Fruit fly (Drosophila melanogaster) whole organism, embryonic: ENCODE data around the gene Pnn.
A peak's percentile ranks its signal among the peaks of the same experiment; 100 is the strongest.

Experiments used
- Bdp1 ChIP-seq: fragments of 200-800 bp; sonication (Bioruptor generic); optimal IDR thresholded peaks from 3 replicates; lab custom pipeline; 2016; ENCODE audit warnings: missing biosample characterization, missing genetic modification characterization
- CG10147 ChIP-seq: fragments of 200-800 bp; sonication (Bioruptor generic); optimal IDR thresholded peaks from 2 replicates; lab custom pipeline; 2019; ENCODE audit warnings: missing biosample characterization, mild to moderate bottlenecking, missing genetic modification characterization, moderate library complexity
- CG11085 ChIP-seq: fragments of 200-800 bp; sonication (Bioruptor generic); IDR thresholded peaks from 2 replicates; pipeline ENCODE4 v1.3.6; 2022; ENCODE audit warnings: missing biosample characterization, missing genetic modification characterization
- CG12155 ChIP-seq: fragments of 200-800 bp; sonication (Bioruptor generic); optimal IDR thresholded peaks from 3 replicates; lab custom pipeline; 2016; ENCODE audit warnings: missing biosample characterization, missing genetic modification characterization
- CG12391 ChIP-seq: fragments of 200-800 bp; sonication (Bioruptor generic); optimal IDR thresholded peaks from 3 replicates; lab custom pipeline; 2018; ENCODE audit warnings: missing biosample characterization, mild to moderate bottlenecking, missing genetic modification characterization, moderate library complexity
- CG13296 ChIP-seq: fragments of 200-800 bp; sonication (Bioruptor generic); optimal IDR thresholded peaks from 3 replicates; lab custom pipeline; 2018; ENCODE audit warnings: missing biosample characterization, mild to moderate bottlenecking, missing genetic modification characterization
- CG14014 ChIP-seq: fragments of 200-800 bp; sonication (Bioruptor generic); IDR thresholded peaks from 2 replicates; pipeline ENCODE4 v1.3.6; 2022; ENCODE audit warnings: missing biosample characterization, missing genetic modification characterization
- CG14050 ChIP-seq: fragments of 200-800 bp; sonication (Bioruptor generic); IDR thresholded peaks from 3 replicates; pipeline ENCODE4 v1.3.6; 2022; ENCODE audit warnings: missing biosample characterization, missing genetic modification characterization
- CG1529 ChIP-seq: fragments of 200-800 bp; sonication (Bioruptor generic); optimal IDR thresholded peaks from 3 replicates; lab custom pipeline; 2018; ENCODE audit warnings: missing biosample characterization, missing genetic modification characterization
- CG16779 ChIP-seq: fragments of 200-800 bp; sonication (Bioruptor generic); IDR thresholded peaks from 2 replicates; pipeline ENCODE4 v1.3.6; 2022; ENCODE audit warnings: missing biosample characterization, missing genetic modification characterization
- CG16813 ChIP-seq: fragments of 200-800 bp; sonication (Bioruptor generic); IDR thresholded peaks from 3 replicates; pipeline ENCODE4 v1.3.6; 2022; ENCODE audit warnings: missing biosample characterization, missing genetic modification characterization; ENCODE audit not compliant: partially characterized antibody
- CG17385 ChIP-seq: fragments of 200-800 bp; sonication (Bioruptor generic); optimal IDR thresholded peaks from 3 replicates; lab custom pipeline; 2018; ENCODE audit warnings: missing biosample characterization, mild to moderate bottlenecking, missing genetic modification characterization
- CG18011 ChIP-seq: fragments of 200-800 bp; sonication (Bioruptor generic); optimal IDR thresholded peaks from 2 replicates; lab custom pipeline; 2017; ENCODE audit warnings: missing biosample characterization, missing genetic modification characterization, mild to moderate bottlenecking, moderate library complexity, missing genotype
- CG2712 ChIP-seq: fragments of 200-800 bp; optimal IDR thresholded peaks from 3 replicates; lab custom pipeline; 2019; ENCODE audit warnings: missing biosample characterization, mild to moderate bottlenecking, missing genetic modification characterization, moderate library complexity
- CG30403 ChIP-seq: fragments of 200-800 bp; sonication (Bioruptor generic); optimal IDR thresholded peaks from 3 replicates; lab custom pipeline; 2016; ENCODE audit warnings: missing biosample characterization, missing genetic modification characterization
- CG3163 ChIP-seq: fragments of 200-800 bp; sonication (Bioruptor generic); optimal IDR thresholded peaks from 3 replicates; lab custom pipeline; 2016; ENCODE audit warnings: missing biosample characterization, missing genetic modification characterization
- CG32767 ChIP-seq: fragments of 200-800 bp; sonication (Bioruptor generic); IDR thresholded peaks from 2 replicates; pipeline ENCODE4 v1.3.6; 2022; ENCODE audit warnings: missing biosample characterization, missing genetic modification characterization
- CG4424 ChIP-seq: fragments of 200-800 bp; sonication (Bioruptor generic); optimal IDR thresholded peaks from 3 replicates; lab custom pipeline; 2016; ENCODE audit warnings: missing biosample characterization, missing genetic modification characterization
- CG4617 ChIP-seq: fragments of 200-800 bp; sonication (Bioruptor generic); optimal IDR thresholded peaks from 3 replicates; lab custom pipeline; 2016; ENCODE audit warnings: missing biosample characterization, missing genetic modification characterization, borderline replicate concordance
- CG7357 ChIP-seq: fragments of 200-800 bp; sonication (Bioruptor generic); IDR thresholded peaks from 3 replicates; pipeline ENCODE4 v1.3.6; 2022; ENCODE audit warnings: missing biosample characterization, missing genetic modification characterization
- CG9797 ChIP-seq: fragments of 200-800 bp; sonication (Bioruptor generic); optimal IDR thresholded peaks from 3 replicates; lab custom pipeline; 2018; ENCODE audit warnings: missing biosample characterization, mild to moderate bottlenecking, missing genetic modification characterization
- CHES-1-like ChIP-seq: fragments of 200-800 bp; sonication (Bioruptor generic); optimal IDR thresholded peaks from 2 replicates; lab custom pipeline; 2016; ENCODE audit warnings: missing biosample characterization, missing genetic modification characterization
- Dfd ChIP-seq, 2 experiments: fragments of >200 bp; optimal IDR thresholded peaks; 2 replicates each; lab custom pipeline; 2017; ENCODE audit warnings: missing biosample characterization in 2 of 2, missing genetic modification characterization in 2 of 2
- Fer1 ChIP-seq: fragments of 200-800 bp; sonication (Bioruptor generic); optimal IDR thresholded peaks from 2 replicates; lab custom pipeline; 2017; ENCODE audit warnings: missing biosample characterization, mild to moderate bottlenecking, missing genetic modification characterization
- MESR4 ChIP-seq: fragments of 200-800 bp; sonication (Bioruptor generic); optimal IDR thresholded peaks from 2 replicates; lab custom pipeline; 2018; ENCODE audit warnings: missing biosample characterization, mild to moderate bottlenecking, missing genetic modification characterization, moderate library complexity
- Mad ChIP-seq: fragments of 200-800 bp; sonication (Bioruptor generic); optimal IDR thresholded peaks from 2 replicates; lab custom pipeline; 2016; ENCODE audit warnings: missing biosample characterization, missing genetic modification characterization
- Scr ChIP-seq: fragments of 200-800 bp; sonication (Bioruptor generic); IDR thresholded peaks from 2 replicates; pipeline ENCODE4 v1.3.6; 2022; ENCODE audit warnings: missing biosample characterization, missing genetic modification characterization; ENCODE audit not compliant: partially characterized antibody
- TFAM ChIP-seq: fragments of 200-800 bp; sonication (Bioruptor generic); optimal IDR thresholded peaks from 2 replicates; lab custom pipeline; 2017; ENCODE audit warnings: missing biosample characterization, missing genetic modification characterization, inconsistent platforms
- Taf1 ChIP-seq: fragments of 200-800 bp; sonication (Bioruptor generic); IDR thresholded peaks from 2 replicates; pipeline ENCODE4 v1.3.6; 2022; ENCODE audit warnings: missing biosample characterization, missing genetic modification characterization
- Tbp ChIP-seq: fragments of >200 bp; optimal IDR thresholded peaks from 2 replicates; lab custom pipeline; 2018; ENCODE audit warnings: missing biosample characterization, missing genetic modification characterization
- Xbp1 ChIP-seq: fragments of 200-800 bp; sonication (Bioruptor generic); optimal IDR thresholded peaks from 3 replicates; lab custom pipeline; 2016; ENCODE audit warnings: missing biosample characterization, mild to moderate bottlenecking, missing genetic modification characterization
- YL-1 ChIP-seq: fragments of 200-800 bp; sonication (Bioruptor generic); optimal IDR thresholded peaks from 3 replicates; lab custom pipeline; 2017; ENCODE audit warnings: missing biosample characterization, mild to moderate bottlenecking, missing genetic modification characterization
- chinmo ChIP-seq: fragments of 200-800 bp; sonication (Bioruptor generic); IDR thresholded peaks from 4 replicates; pipeline ENCODE4 v1.3.6; 2022; ENCODE audit warnings: missing biosample characterization, missing genetic modification characterization; ENCODE audit not compliant: partially characterized antibody
- eve ChIP-seq, 2 experiments: fragments of >200 bp; optimal IDR thresholded peaks; 2 replicates each; lab custom pipeline; 2017; ENCODE audit warnings: missing biosample characterization in 2 of 2, missing genetic modification characterization in 2 of 2
- fd64A ChIP-seq: fragments of 200-800 bp; sonication (Bioruptor generic); optimal IDR thresholded peaks from 3 replicates; lab custom pipeline; 2018; ENCODE audit warnings: missing biosample characterization, mild to moderate bottlenecking, missing genetic modification characterization
- gfzf ChIP-seq: fragments of 200-800 bp; sonication (Bioruptor generic); optimal IDR thresholded peaks from 2 replicates; lab custom pipeline; 2016; ENCODE audit warnings: missing biosample characterization, mild to moderate bottlenecking, missing genetic modification characterization, moderate library complexity
- jumu ChIP-seq: fragments of 200-800 bp; sonication (Bioruptor generic); optimal IDR thresholded peaks from 3 replicates; lab custom pipeline; 2016; ENCODE audit warnings: missing biosample characterization, missing genetic modification characterization
- luna ChIP-seq: fragments of 200-800 bp; sonication (Bioruptor generic); optimal IDR thresholded peaks from 2 replicates; lab custom pipeline; 2016; ENCODE audit warnings: missing biosample characterization, missing genetic modification characterization
- maf-S ChIP-seq: fragments of 200-800 bp; sonication (Bioruptor generic); optimal IDR thresholded peaks from 2 replicates; lab custom pipeline; 2016; ENCODE audit warnings: missing biosample characterization, missing genetic modification characterization
- nom ChIP-seq: fragments of 200-800 bp; sonication (Bioruptor generic); optimal IDR thresholded peaks from 2 replicates; lab custom pipeline; 2017; ENCODE audit warnings: missing biosample characterization, missing genetic modification characterization, mild to moderate bottlenecking, moderate library complexity, missing genetic modification reagents
- pb ChIP-seq: fragments of 200-800 bp; sonication (Bioruptor generic); optimal IDR thresholded peaks from 3 replicates; lab custom pipeline; 2016; ENCODE audit warnings: missing biosample characterization, missing genetic modification characterization
- pum ChIP-seq: fragments of 200-800 bp; sonication (Bioruptor generic); optimal IDR thresholded peaks from 2 replicates; lab custom pipeline; 2016; ENCODE audit warnings: missing biosample characterization, missing genetic modification characterization
- pzg ChIP-seq: fragments of 200-800 bp; sonication (Bioruptor generic); optimal IDR thresholded peaks from 3 replicates; lab custom pipeline; 2018; ENCODE audit warnings: missing biosample characterization, mild to moderate bottlenecking, missing genetic modification characterization, moderate library complexity
- sens ChIP-seq: fragments of 200-800 bp; sonication (Bioruptor generic); peaks from one replicate; lab custom pipeline; 2016; ENCODE audit warnings: missing biosample characterization, missing genetic modification characterization
- sens-2 ChIP-seq: fragments of 200-800 bp; sonication (Bioruptor generic); IDR thresholded peaks from 2 replicates; pipeline ENCODE4 v1.3.6; 2022; ENCODE audit warnings: missing biosample characterization, missing genetic modification characterization
- stwl ChIP-seq: fragments of 200-800 bp; sonication (Bioruptor generic); optimal IDR thresholded peaks from 3 replicates; lab custom pipeline; 2018; ENCODE audit warnings: missing biosample characterization, mild to moderate bottlenecking, missing genetic modification characterization, moderate library complexity
- trem ChIP-seq: fragments of 200-800 bp; optimal IDR thresholded peaks from 3 replicates; lab custom pipeline; 2019; ENCODE audit warnings: missing biosample characterization, mild to moderate bottlenecking, missing genetic modification characterization, moderate library complexity
- wek ChIP-seq: fragments of 200-800 bp; sonication (Bioruptor generic); optimal IDR thresholded peaks from 3 replicates; lab custom pipeline; 2018; ENCODE audit warnings: missing biosample characterization, mild to moderate bottlenecking, missing genetic modification characterization, moderate library complexity
- zen ChIP-seq: fragments of 200-800 bp; sonication (Bioruptor generic); optimal IDR thresholded peaks from 3 replicates; lab custom pipeline; 2018; ENCODE audit warnings: missing biosample characterization, mild to moderate bottlenecking, missing genetic modification characterization, moderate library complexity

Gene Pnn

DNA sequence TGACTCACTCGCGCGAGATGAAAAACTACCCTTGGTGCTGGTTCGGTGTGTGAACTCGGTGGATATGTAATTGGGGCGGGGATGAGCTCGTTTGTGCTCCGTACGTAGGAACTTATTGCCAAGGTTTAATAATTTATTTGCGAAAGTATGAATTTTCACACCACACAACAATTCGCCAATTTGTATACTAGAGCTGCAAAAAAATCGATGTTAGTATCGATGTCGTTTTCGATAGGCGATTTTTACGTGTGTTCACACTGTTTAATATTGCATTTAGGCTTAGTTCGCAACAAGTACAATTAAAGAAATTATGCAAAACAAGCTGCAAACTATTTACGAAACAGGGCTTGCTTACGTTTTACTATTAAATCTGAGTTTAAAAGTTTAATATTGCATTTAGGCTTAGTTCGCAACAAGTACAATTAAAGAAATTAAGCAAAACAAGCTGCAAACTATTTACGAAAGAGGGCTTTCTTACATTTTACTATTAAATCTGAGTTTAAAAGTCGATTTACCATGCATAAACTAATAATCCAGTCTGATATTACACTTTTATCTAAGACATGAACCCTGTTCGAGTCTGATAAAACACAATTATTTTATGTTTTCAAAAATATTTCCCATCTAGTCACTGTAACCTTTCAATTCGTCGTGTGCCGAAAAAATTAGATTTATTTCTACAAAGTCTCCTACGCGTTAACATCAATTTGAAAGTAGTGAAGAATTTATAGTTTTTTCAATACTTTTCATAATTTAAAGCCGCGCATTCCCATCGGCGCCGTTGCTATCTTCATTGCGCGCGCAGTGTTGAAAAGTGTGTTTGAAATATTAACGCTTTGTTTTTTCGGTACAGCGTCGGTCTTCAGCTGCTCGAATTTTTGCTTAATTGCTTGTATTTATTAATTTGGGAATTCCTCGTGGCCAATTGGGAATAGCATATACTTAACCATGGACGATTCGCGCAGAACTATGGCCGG lies 22.5 kb downstream of the Pnn start, which contains the start of the genes Snap24 and CG8478 (continued):
- TF ChIP-seq CG13296 (GFP tag; lab: Kevin White, UChicago) (no peak), CG1529 (GFP tag; lab: Kevin White, UChicago) (no peak), sens-2 (no peak), CG17385 (GFP tag; lab: Kevin White, UChicago) (no peak), CG9797 (GFP tag; lab: Kevin White, UChicago) (peak; percentile 2), TFAM (no peak), stwl (tag; lab: Kevin White, UChicago) (peak; percentile 91), CG16779 (GFP tag; lab: Robert Waterston, UW) (no peak), gfzf (peak; percentile 55), maf-S (no peak), YL-1 (GFP tag; lab: Kevin White, UChicago) (peak; percentile 8), CG4617 (GFP tag; lab: Kevin White, UChicago) (peak; percentile 40), Bdp1 (GFP tag; lab: Kevin White, UChicago) (no peak), CG3163 (GFP tag; lab: Kevin White, UChicago) (no peak), Dfd (GFP tag; optimal IDR thresholded peaks at IDR 0.05; lab: Kevin White, UChicago) (no peak), Tbp (GFP tag; lab: Kevin White, UChicago) (no peak), pb (GFP tag; lab: Kevin White, UChicago) (no peak), CG30403 (GFP tag; lab: Kevin White, UChicago) (peak; percentile 30), CG18011 (no peak), CHES-1-like (GFP tag; lab: Kevin White, UChicago) (no peak), Xbp1 (peak; percentile 13), CG2712 (tag; lab: Kevin White, UChicago) (peak; percentile 6), trem (peak; percentile 27), wek (GFP tag; lab: Kevin White, UChicago) (no peak), Fer1 (peak; percentile 5), Taf1 (GFP tag; lab: Robert Waterston, UW) (no peak), CG14014 (GFP tag; lab: Robert Waterston, UW) (no peak), CG11085 (GFP tag; lab: Robert Waterston, UW) (no peak), CG12391 (peak; percentile 42), CG7357 (GFP tag; lab: Robert Waterston, UW) (peak; percentile 96), pzg (GFP tag; lab: Kevin White, UChicago) (peak; percentile 61), MESR4 (GFP tag; lab: Kevin White, UChicago) (peak; percentile 86), zen (peak; percentile 12), fd64A (GFP tag; lab: Kevin White, UChicago) (no peak), CG10147 (GFP tag; lab: Kevin White, UChicago) (no peak), pum (GFP tag; lab: Kevin White, UChicago) (no peak), CG12155 (GFP tag; lab: Kevin White, UChicago) (no peak), chinmo (peak; percentile 74; the same call in 2 of the 4 replicates), CG16813 (GFP tag; lab: Robert Waterston, UW) (peak; percentile 81), Mad (GFP tag; lab: Kevin White, UChicago) (no peak), CG32767 (GFP tag; lab: Robert Waterston, UW) (no peak), jumu (no peak), nom (GFP tag; lab: Kevin White, UChicago) (no peak), CG14050 (no peak), eve (GFP tag; optimal IDR thresholded peaks at IDR 0.05; lab: Kevin White, UChicago) (no peak), CG4424 (GFP tag; lab: Kevin White, UChicago) (no peak), sens (peak; percentile 91), Scr (GFP tag; lab: Robert Waterston, UW) (peak; percentile 79), luna (no peak)
